Worm (Caenorhabditis elegans): ENCODE measurements around the gene acl-8.

acl-8 gene

ce11 chrV:6487878-6488277 is 37.2 kb downstream of the acl-8 start:
- TF ChIP-seq hlh-17 (GFP tag; optimal IDR thresholded peaks at IDR 0.05; ENCODE audit: borderline replicate concordance), result no peak
- TF ChIP-seq fkh-10 (GFP tag; optimal IDR thresholded peaks at IDR 0.05), result no peak
- no peak for TF ChIP-seq nhr-76 (tag; optimal IDR thresholded peaks at IDR 0.05)
- no peak for TF ChIP-seq sup-37 (GFP tag; optimal IDR thresholded peaks at IDR 0.05)
- peak; percentile 46 for TF ChIP-seq elt-2 (tag; optimal IDR thresholded peaks at IDR 0.05)

- TF ChIP-seq pqm-1 (tag; optimal IDR thresholded peaks at IDR 0.05) (peak; percentile 81), jun-1 (tag; optimal IDR thresholded peaks at IDR 0.05) (peak; percentile 39), elt-2 (tag; optimal IDR thresholded peaks at IDR 0.05) (peak; percentile 87), aly-2 (tag; optimal IDR thresholded peaks at IDR 0.05) (no peak), lin-35 (GFP tag; optimal IDR thresholded peaks at IDR 0.05) (peak in 1 of 2 experiments; percentile 47), rnt-1 (tag; optimal IDR thresholded peaks at IDR 0.05) (no peak), nhr-20 (tag; optimal IDR thresholded peaks at IDR 0.05) (peak; percentile 5)
Measured at ce11 chrV:6488849-6489248, 38.2 kb downstream of the acl-8 start, which contains the start of gene lec-10. Gene lec-10 (minus strand): TSS chrV:6489120.

ce11 chrV:6492497-6492896 is 41.8 kb downstream of the acl-8 start:
- TF ChIP-seq elt-2 (tag; optimal IDR thresholded peaks at IDR 0.05), result peak; percentile 67
- no peak for TF ChIP-seq mef-2 (tag; optimal IDR thresholded peaks at IDR 0.05)
- TF ChIP-seq lin-35 (GFP tag; optimal IDR thresholded peaks at IDR 0.05), result peak in 1 of 2 experiments; percentile 8

ce11 chrV:6493821-6494220 is 43.2 kb downstream of the acl-8 start, which contains the start of gene cpt-6:
Gene cpt-6 (minus strand): TSS chrV:6493921.
- TF ChIP-seq xbp-1 (tag; optimal IDR thresholded peaks at IDR 0.05), result no peak
- TF ChIP-seq nhr-85 (tag), result peak; percentile 65
- TF ChIP-seq nhr-19 (GFP tag; conservative IDR thresholded peaks at IDR 0.05), result no peak

- peak; percentile 94 for TF ChIP-seq blmp-1 (tag; optimal IDR thresholded peaks at IDR 0.05)
- no peak for TF ChIP-seq fkh-10 (GFP tag; optimal IDR thresholded peaks at IDR 0.05)
- TF ChIP-seq F16B12.6 (tag; optimal IDR thresholded peaks at IDR 0.05), result no peak
Measured at ce11 chrV:6495353-6495752, 44.7 kb downstream of the acl-8 start.

- no peak for TF ChIP-seq ceh-8 (GFP tag; optimal IDR thresholded peaks at IDR 0.05)
- TF ChIP-seq nhr-237 (tag; optimal IDR thresholded peaks at IDR 0.05), result no peak
- TF ChIP-seq nhr-19 (GFP tag; conservative IDR thresholded peaks at IDR 0.05), result no peak
- TF ChIP-seq snpc-4 (tag; optimal IDR thresholded peaks at IDR 0.05), result no peak
- no peak for TF ChIP-seq pax-3 (tag; optimal IDR thresholded peaks at IDR 0.05)
Measured at ce11 chrV:6496611-6497158, 46.0 kb downstream of the acl-8 start, which contains the start of gene dgtr-1. Gene dgtr-1 (plus strand): TSS chrV:6497108.

- TF ChIP-seq lin-14 (GFP tag; optimal IDR thresholded peaks at IDR 0.05), result peak; percentile 11
- TF ChIP-seq snu-23 (GFP tag; optimal IDR thresholded peaks at IDR 0.05), result no peak
- TF ChIP-seq nhr-12 (tag; optimal IDR thresholded peaks at IDR 0.05), result no peak
Measured at ce11 chrV:6498441-6498840, 47.8 kb downstream of the acl-8 start.

ce11 chrV:6498903-6499302 is 48.2 kb downstream of the acl-8 start, which contains the start of gene W01A11.1:
Gene W01A11.1 (plus strand): TSS chrV:6499224.
- no peak for TF ChIP-seq isw-1 (GFP tag; IDR thresholded peaks at IDR 0.05)
- no peak for TF ChIP-seq mep-1 (tag; optimal IDR thresholded peaks at IDR 0.05)
- no peak for TF ChIP-seq ztf-4 (tag; optimal IDR thresholded peaks at IDR 0.05)
- TF ChIP-seq irx-1 (tag; optimal IDR thresholded peaks at IDR 0.05), result no peak
- TF ChIP-seq hlh-4 (tag; optimal IDR thresholded peaks at IDR 0.05), result no peak
- no peak for TF ChIP-seq lsy-2 (tag; optimal IDR thresholded peaks at IDR 0.05)
- TF ChIP-seq ceh-88 (GFP tag; IDR thresholded peaks at IDR 0.05), result no peak
- TF ChIP-seq mdl-1 (tag; optimal IDR thresholded peaks at IDR 0.05), result no peak
- TF ChIP-seq tlp-1 (tag; optimal IDR thresholded peaks at IDR 0.05), result no peak
- TF ChIP-seq nhr-90 (tag; optimal IDR thresholded peaks at IDR 0.05; ENCODE audit: poor library complexity), result no peak
- TF ChIP-seq nhr-85 (tag), result no peak
- no peak for TF ChIP-seq sup-37 (GFP tag; optimal IDR thresholded peaks at IDR 0.05)
- no peak for TF ChIP-seq sptf-1 (tag; optimal IDR thresholded peaks at IDR 0.05)
